Worm (Caenorhabditis elegans) whole organism, mixed stage, embryonic: ENCODE results near the gene K08E5.6.
A peak's percentile ranks its signal among the peaks of the same experiment; 100 is the strongest.

Experiments
- M03D4.4 ChIP-seq: sonication (generic microtip); optimal IDR thresholded peaks from 2 replicates; lab custom pipeline; 2017; ENCODE audit warnings: mild to moderate bottlenecking, missing genetic modification characterization, missing compliant biosample characterization
- blmp-1 ChIP-seq: fragments of 150-350 bp; optimal IDR thresholded peaks from 2 replicates; lab custom pipeline; 2014; ENCODE audit warnings: missing biosample characterization, missing genetic modification characterization
- ces-1 ChIP-seq: fragments of 150-350 bp; optimal IDR thresholded peaks from 2 replicates; lab custom pipeline; 2014; ENCODE audit warnings: missing biosample characterization, missing genetic modification reagents, missing genetic modification characterization
- elt-1 ChIP-seq: sonication (generic microtip); optimal IDR thresholded peaks from 2 replicates; lab custom pipeline; 2017; ENCODE audit warnings: missing genetic modification characterization, mild to moderate bottlenecking, missing compliant biosample characterization, antibody characterized with exemption, moderate library complexity, borderline replicate concordance; ENCODE audit not compliant: insufficient read depth
- elt-3 ChIP-seq: fragments of 150-350 bp; optimal IDR thresholded peaks from 2 replicates; lab custom pipeline; 2014; ENCODE audit warnings: missing biosample characterization, missing genetic modification characterization
- lin-32 ChIP-seq: fragments of 200-800 bp; sonication (Bioruptor generic); optimal IDR thresholded peaks from 2 replicates; lab custom pipeline; 2018; ENCODE audit warnings: mild to moderate bottlenecking, missing genetic modification characterization, missing compliant biosample characterization
- mep-1 ChIP-seq: fragments of 150-350 bp; optimal IDR thresholded peaks from 2 replicates; lab custom pipeline; 2017; ENCODE audit warnings: missing biosample characterization, missing genetic modification reagents, missing genetic modification characterization, inconsistent platforms
- nhr-12 ChIP-seq: fragments of 150-350 bp; optimal IDR thresholded peaks from 2 replicates; lab custom pipeline; 2014; ENCODE audit warnings: missing biosample characterization, missing genetic modification characterization
- nhr-28 ChIP-seq: fragments of 150-350 bp; optimal IDR thresholded peaks from 2 replicates; lab custom pipeline; 2014; ENCODE audit warnings: missing biosample characterization, missing genetic modification characterization
- nhr-76 ChIP-seq: sonication (generic microtip); optimal IDR thresholded peaks from 2 replicates; lab custom pipeline; 2017; ENCODE audit warnings: missing biosample characterization, missing genetic modification characterization
- pha-4 ChIP-seq: fragments of 150-350 bp; optimal IDR thresholded peaks from 2 replicates; lab custom pipeline; 2018; ENCODE audit warnings: missing biosample characterization, missing genetic modification reagents, missing genetic modification characterization

- no peak for TF ChIP-seq ces-1 (GFP tag; lab: Kevin White, UChicago)
- TF ChIP-seq nhr-12: no peak
- TF ChIP-seq blmp-1 (tag; lab: Kevin White, UChicago): no peak
- no peak for TF ChIP-seq mep-1
- TF ChIP-seq pha-4 (tag; lab: Kevin White, UChicago): no peak
- peak; percentile 2 for TF ChIP-seq lin-32 (GFP tag; lab: Kevin White, UChicago)
- no peak for TF ChIP-seq nhr-76 (tag; lab: Kevin White, UChicago)
- no peak for TF ChIP-seq nhr-28 (tag; lab: Kevin White, UChicago)
- TF ChIP-seq M03D4.4 (tag; lab: Kevin White, UChicago): no peak
- no peak for TF ChIP-seq elt-1
- no peak for TF ChIP-seq elt-3 (tag; lab: Kevin White, UChicago)
Measured at ce11 chrIII:10093093-10093492, 47.7 kb upstream of the K08E5.6 start.
